Worm (Caenorhabditis elegans) whole organism, young adult: ENCODE measurements around the gene his-48.
A peak's percentile ranks its signal among the peaks of the same experiment; 100 is the strongest.

ENCODE experiments used
- B0019.2 ChIP-seq: fragments of 200-800 bp; sonication (Bioruptor generic); conservative IDR thresholded peaks from 2 replicates; pipeline ENCODE4 v1.3.6; 2022; ENCODE audit warnings: missing genetic modification reagents, missing genetic modification characterization, missing compliant biosample characterization
- B0336.3 ChIP-seq: fragments of 200-800 bp; sonication (Bioruptor generic); IDR thresholded peaks from 2 replicates; pipeline ENCODE4 v1.3.6; 2022; ENCODE audit warnings: missing genetic modification characterization, missing compliant biosample characterization
- C17E4.6 ChIP-seq: fragments of 200-800 bp; sonication (Bioruptor generic); IDR thresholded peaks from 2 replicates; pipeline ENCODE4 v1.3.6; 2022; ENCODE audit warnings: missing genetic modification reagents, missing genetic modification characterization, missing compliant biosample characterization
- F33H1.4 ChIP-seq: fragments of 200-800 bp; sonication (Bioruptor generic); IDR thresholded peaks from 2 replicates; pipeline ENCODE4 v1.3.6; 2022; ENCODE audit warnings: missing genetic modification reagents, missing genetic modification characterization, missing compliant biosample characterization
- F37B4.10 ChIP-seq: fragments of 200-800 bp; sonication (Bioruptor generic); IDR thresholded peaks from 2 replicates; pipeline ENCODE4 v1.3.6; 2022; ENCODE audit warnings: missing genetic modification characterization, missing compliant biosample characterization
- T07F8.4 ChIP-seq: sonication (generic microtip); optimal IDR thresholded peaks from 2 replicates; lab custom pipeline; 2016; ENCODE audit warnings: mild to moderate bottlenecking, missing genetic modification characterization, moderate library complexity, missing compliant biosample characterization
- T26A5.8 ChIP-seq: sonication (generic microtip); optimal IDR thresholded peaks from 2 replicates; lab custom pipeline; 2016; ENCODE audit warnings: missing genetic modification characterization, missing compliant biosample characterization
- Y53G8AR.9 ChIP-seq: fragments of 200-800 bp; sonication (Bioruptor generic); conservative IDR thresholded peaks from 2 replicates; pipeline ENCODE4 v1.3.6; 2022; ENCODE audit warnings: missing genetic modification reagents, missing genetic modification characterization, missing compliant biosample characterization
- Y67H2A.10 ChIP-seq: fragments of 200-800 bp; sonication (Bioruptor generic); conservative IDR thresholded peaks from 2 replicates; pipeline ENCODE4 v1.3.6; 2022; ENCODE audit warnings: missing genetic modification reagents, missing genetic modification characterization, missing compliant biosample characterization
- Y79H2A.3 ChIP-seq: fragments of 200-800 bp; sonication (Bioruptor generic); conservative IDR thresholded peaks from 2 replicates; pipeline ENCODE4 v1.3.6; 2022; ENCODE audit warnings: missing genetic modification reagents, missing genetic modification characterization, missing compliant biosample characterization
- Y95B8A.8 ChIP-seq: fragments of 200-800 bp; sonication (Bioruptor generic); IDR thresholded peaks from 2 replicates; pipeline ENCODE4 v1.3.6; 2022; ENCODE audit warnings: missing genetic modification reagents, missing genetic modification characterization, missing compliant biosample characterization
- ZK185.1 ChIP-seq: sonication (generic microtip); optimal IDR thresholded peaks from 2 replicates; lab custom pipeline; 2016; ENCODE audit warnings: mild to moderate bottlenecking, missing genetic modification characterization, missing compliant biosample characterization; ENCODE audit not compliant: poor library complexity, severe bottlenecking
- athp-1 ChIP-seq: sonication (generic microtip); optimal IDR thresholded peaks from 2 replicates; lab custom pipeline; 2017; ENCODE audit warnings: mild to moderate bottlenecking, missing genetic modification characterization, missing compliant biosample characterization
- attf-3 ChIP-seq: fragments of 200-800 bp; sonication (Bioruptor generic); conservative IDR thresholded peaks from 2 replicates; pipeline ENCODE4 v1.3.6; 2022; ENCODE audit warnings: missing genetic modification reagents, missing genetic modification characterization, missing compliant biosample characterization
- attf-5 ChIP-seq: fragments of 200-800 bp; sonication (Bioruptor generic); optimal IDR thresholded peaks from 2 replicates; lab custom pipeline; 2018; ENCODE audit warnings: mild to moderate bottlenecking, missing genetic modification characterization, missing compliant biosample characterization
- attf-6 ChIP-seq: fragments of 200-800 bp; sonication (Bioruptor generic); IDR thresholded peaks from 2 replicates; pipeline ENCODE4 v1.3.6; 2022; ENCODE audit warnings: missing genetic modification reagents, missing genetic modification characterization, missing compliant biosample characterization
- bed-1 ChIP-seq: fragments of 200-800 bp; sonication (Bioruptor generic); IDR thresholded peaks from 2 replicates; pipeline ENCODE4 v1.3.6; 2022; ENCODE audit warnings: missing genetic modification reagents, missing genetic modification characterization, missing compliant biosample characterization
- cebp-1 ChIP-seq, 2 experiments: fragments of 200-800 bp in 1 of 2; sonication (Bioruptor generic) in 1 of 2; sonication (generic microtip) in 1 of 2; IDR thresholded peaks in 1 of 2; optimal IDR thresholded peaks in 1 of 2; 2 replicates each; pipeline versions ENCODE4 v1.3.6 to Lab custom; 2017 to 2022; ENCODE audit warnings: missing compliant biosample characterization in 2 of 2, missing genetic modification characterization in 2 of 2, mild to moderate bottlenecking in 1 of 2, missing genetic modification reagents in 1 of 2, moderate library complexity in 1 of 2
- cebp-2 ChIP-seq: fragments of 200-800 bp; sonication (Bioruptor generic); IDR thresholded peaks from 2 replicates; pipeline ENCODE4 v1.3.6; 2022; ENCODE audit warnings: missing genetic modification characterization, missing compliant biosample characterization
- ceh-100 ChIP-seq: fragments of 200-800 bp; sonication (Bioruptor generic); IDR thresholded peaks from 2 replicates; pipeline ENCODE4 v1.3.6; 2022; ENCODE audit warnings: missing genetic modification reagents, missing genetic modification characterization, missing compliant biosample characterization
- chd-7 ChIP-seq: sonication (generic microtip); optimal IDR thresholded peaks from 2 replicates; lab custom pipeline; 2016; ENCODE audit warnings: mild to moderate bottlenecking, missing genetic modification characterization, moderate library complexity, missing compliant biosample characterization
- dox-1 ChIP-seq: fragments of 200-800 bp; sonication (Bioruptor generic); IDR thresholded peaks from 2 replicates; pipeline ENCODE4 v1.3.6; 2022; ENCODE audit warnings: missing genetic modification reagents, missing genetic modification characterization, missing compliant biosample characterization
- dpl-1 ChIP-seq: fragments of 150-350 bp; optimal IDR thresholded peaks from 2 replicates; lab custom pipeline; 2014; ENCODE audit warnings: missing biosample characterization, missing genetic modification reagents, missing genetic modification characterization
- egl-18 ChIP-seq: fragments of 200-800 bp; sonication (Bioruptor generic); IDR thresholded peaks from 2 replicates; pipeline ENCODE4 v1.3.6; 2022; ENCODE audit warnings: missing genetic modification reagents, missing genetic modification characterization, missing compliant biosample characterization
- ekl-4 ChIP-seq: fragments of 200-800 bp; sonication (Bioruptor generic); IDR thresholded peaks from 2 replicates; pipeline ENCODE4 v1.3.6; 2022; ENCODE audit warnings: missing genetic modification reagents, missing genetic modification characterization, missing compliant biosample characterization
- ets-4 ChIP-seq: fragments of 200-800 bp; sonication (Bioruptor generic); optimal IDR thresholded peaks from 2 replicates; lab custom pipeline; 2018; ENCODE audit warnings: mild to moderate bottlenecking, missing genetic modification characterization, missing compliant biosample characterization
- hmg-1.2 ChIP-seq: fragments of 200-800 bp; sonication (Bioruptor generic); IDR thresholded peaks from 2 replicates; pipeline ENCODE4 v1.3.6; 2022; ENCODE audit warnings: missing genetic modification reagents, missing genetic modification characterization, missing compliant biosample characterization
- hrde-1 ChIP-seq: sonication (generic microtip); optimal IDR thresholded peaks from 2 replicates; lab custom pipeline; 2016; ENCODE audit warnings: missing genetic modification characterization, mild to moderate bottlenecking, missing compliant biosample characterization, moderate library complexity, missing genotype, missing genetic modification reagents, borderline replicate concordance
- hsf-1 ChIP-seq: fragments of 200-800 bp; sonication (Bioruptor generic); IDR thresholded peaks from 2 replicates; pipeline ENCODE4 v1.3.6; 2022; ENCODE audit warnings: missing genetic modification reagents, missing genetic modification characterization, missing compliant biosample characterization
- lin-35 ChIP-seq, 3 experiments: fragments of 150-350 bp in 2 of 3; sonication (generic microtip) in 1 of 3; optimal IDR thresholded peaks; 2 replicates each; lab custom pipeline; 2014 to 2018; ENCODE audit warnings: missing biosample characterization in 3 of 3, missing genetic modification characterization in 3 of 3, missing genetic modification reagents in 3 of 3
- lin-54 ChIP-seq: fragments of 200-800 bp; sonication (Bioruptor generic); optimal IDR thresholded peaks from 2 replicates; lab custom pipeline; 2018; ENCODE audit warnings: mild to moderate bottlenecking, missing genetic modification characterization, missing compliant biosample characterization
- lir-1 ChIP-seq: fragments of 200-800 bp; sonication (Bioruptor generic); conservative IDR thresholded peaks from 2 replicates; pipeline ENCODE4 v1.3.6; 2022; ENCODE audit warnings: missing genetic modification reagents, missing genetic modification characterization, missing compliant biosample characterization
- lsl-1 ChIP-seq: fragments of 200-800 bp; sonication (Bioruptor generic); optimal IDR thresholded peaks from 2 replicates; lab custom pipeline; 2018; ENCODE audit warnings: mild to moderate bottlenecking, missing genetic modification characterization, moderate library complexity, missing compliant biosample characterization
- madf-10 ChIP-seq: sonication (generic microtip); optimal IDR thresholded peaks from 2 replicates; lab custom pipeline; 2016; ENCODE audit warnings: mild to moderate bottlenecking, missing genetic modification characterization, missing compliant biosample characterization
- madf-3 ChIP-seq: fragments of 200-800 bp; sonication (Bioruptor generic); IDR thresholded peaks from 2 replicates; pipeline ENCODE4 v1.3.6; 2022; ENCODE audit warnings: missing genetic modification reagents, missing genetic modification characterization, missing compliant biosample characterization
- madf-8 ChIP-seq: fragments of 200-800 bp; sonication (Bioruptor generic); conservative IDR thresholded peaks from 2 replicates; pipeline ENCODE4 v1.3.6; 2022; ENCODE audit warnings: missing genetic modification reagents, missing genetic modification characterization, missing compliant biosample characterization
- mes-4 ChIP-seq: sonication (generic microtip); optimal IDR thresholded peaks from 2 replicates; lab custom pipeline; 2016; ENCODE audit warnings: missing genotype, missing genetic modification characterization, missing compliant biosample characterization
- nfyb-1 ChIP-seq: fragments of 200-800 bp; sonication (Bioruptor generic); IDR thresholded peaks from 2 replicates; pipeline ENCODE4 v1.3.6; 2022; ENCODE audit warnings: missing genetic modification reagents, missing genetic modification characterization, missing compliant biosample characterization
- nhr-120 ChIP-seq: fragments of 200-800 bp; sonication (Bioruptor generic); IDR thresholded peaks from 2 replicates; pipeline ENCODE4 v1.3.6; 2022; ENCODE audit warnings: missing genetic modification characterization, missing compliant biosample characterization
- rpc-1 ChIP-seq, 2 experiments: fragments of 150-350 bp in 1 of 2; sonication (generic microtip) in 1 of 2; optimal IDR thresholded peaks; 2 replicates each; lab custom pipeline; 2014 to 2018; ENCODE audit warnings: missing biosample characterization in 1 of 2, missing genetic modification characterization in 1 of 2, missing genetic modification reagents in 1 of 2, missing genotype in 1 of 2
- snpc-1.1 ChIP-seq: sonication (generic microtip); optimal IDR thresholded peaks from 2 replicates; lab custom pipeline; 2017; ENCODE audit warnings: missing genetic modification characterization, mild to moderate bottlenecking, missing compliant biosample characterization, antibody characterized with exemption, moderate library complexity, missing genotype, missing genetic modification reagents; ENCODE audit not compliant: insufficient read depth
- snpc-1.3 ChIP-seq: sonication (generic microtip); optimal IDR thresholded peaks from 2 replicates; lab custom pipeline; 2017; ENCODE audit warnings: missing genetic modification characterization, mild to moderate bottlenecking, missing compliant biosample characterization, antibody characterized with exemption, moderate library complexity, missing genotype, missing genetic modification reagents; ENCODE audit not compliant: insufficient read depth
- sptf-2 ChIP-seq: fragments of 200-800 bp; sonication (Bioruptor generic); optimal IDR thresholded peaks from 2 replicates; lab custom pipeline; 2018; ENCODE audit warnings: mild to moderate bottlenecking, missing genetic modification characterization, missing compliant biosample characterization
- unc-130 ChIP-seq: sonication (generic microtip); optimal IDR thresholded peaks from 2 replicates; lab custom pipeline; 2016; ENCODE audit warnings: missing genetic modification reagents, missing genetic modification characterization, missing compliant biosample characterization
- ztf-18 ChIP-seq: sonication (generic microtip); optimal IDR thresholded peaks from 2 replicates; lab custom pipeline; 2016; ENCODE audit warnings: missing genotype, mild to moderate bottlenecking, missing genetic modification characterization, missing compliant biosample characterization
- ztf-25 ChIP-seq: fragments of 200-800 bp; sonication (Bioruptor generic); IDR thresholded peaks from 2 replicates; pipeline ENCODE4 v1.3.6; 2022; ENCODE audit warnings: missing genetic modification reagents, missing genetic modification characterization, missing compliant biosample characterization
- ztf-6 ChIP-seq: fragments of 200-800 bp; sonication (Bioruptor generic); IDR thresholded peaks from 2 replicates; pipeline ENCODE4 v1.3.6; 2022; ENCODE audit warnings: missing genetic modification reagents, missing genetic modification characterization, missing compliant biosample characterization

Gene his-48

DNA sequence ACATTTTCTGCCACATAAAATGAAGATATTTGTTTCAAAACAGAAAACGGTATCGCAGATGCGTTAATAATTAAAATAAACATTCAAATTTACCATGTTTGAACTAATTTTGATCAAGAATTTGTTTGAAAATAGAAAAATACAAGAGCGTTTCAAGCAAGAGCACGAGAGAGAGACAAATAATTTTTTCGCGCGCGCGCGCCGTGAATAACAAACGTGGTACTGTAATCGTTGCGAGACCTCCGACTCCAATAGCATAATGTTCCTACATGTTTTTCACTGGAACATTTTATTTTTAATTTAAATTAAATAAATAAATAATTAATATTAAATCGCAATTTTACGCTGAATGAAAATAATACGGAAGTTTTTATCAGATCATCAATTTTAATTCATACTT lies 12.5 kb downstream of the his-48 start, which contains the start of gene F54E12.2 (continued):
- TF ChIP-seq ztf-6 (GFP tag; lab: Robert Waterston, UW): no peak
- no peak for TF ChIP-seq ets-4
- TF ChIP-seq chd-7: no peak
- TF ChIP-seq lin-54 (GFP tag; lab: Kevin White, UChicago): peak; percentile 82
- peak; percentile 83; the same call in 1 of the 2 replicates for TF ChIP-seq ztf-25 (GFP tag; lab: Robert Waterston, UW)
- no peak; the same call in 1 of the 2 replicates for TF ChIP-seq lir-1 (GFP tag; lab: Robert Waterston, UW)
- TF ChIP-seq Y95B8A.8 (GFP tag; lab: Robert Waterston, UW): peak; percentile 95
- TF ChIP-seq B0019.2: peak; percentile 88
- peak; percentile 35; the same call in 1 of the 2 replicates for TF ChIP-seq Y67H2A.10 (GFP tag; lab: Robert Waterston, UW)
- peak; percentile 91 for TF ChIP-seq madf-3 (GFP tag; lab: Robert Waterston, UW)
- peak; percentile 56 for TF ChIP-seq snpc-1.1 (tag; lab: Kevin White, UChicago)
- TF ChIP-seq C17E4.6 (GFP tag; lab: Robert Waterston, UW): peak; percentile 65; the same call in 1 of the 2 replicates
- TF ChIP-seq cebp-2: no peak
- peak; percentile 97 for TF ChIP-seq lsl-1 (GFP tag; lab: Kevin White, UChicago)
- TF ChIP-seq hmg-1.2 (GFP tag; lab: Robert Waterston, UW): peak; percentile 66
- peak; percentile 96 for TF ChIP-seq madf-8
- TF ChIP-seq egl-18 (GFP tag; lab: Robert Waterston, UW): no peak
- peak; percentile 88 for TF ChIP-seq snpc-1.3
- no peak for TF ChIP-seq F37B4.10 (GFP tag; lab: Robert Waterston, UW)
- TF ChIP-seq cebp-1 (GFP tag; IDR thresholded peaks at IDR 0.05; lab: Robert Waterston, UW): no peak
- TF ChIP-seq cebp-1 (tag; optimal IDR thresholded peaks at IDR 0.05; lab: Kevin White, UChicago): no peak
- peak in 1 of 3 experiments; percentile 75 for TF ChIP-seq lin-35 (GFP tag; optimal IDR thresholded peaks at IDR 0.05; lab: Kevin White, UChicago)
- TF ChIP-seq ZK185.1 (tag; lab: Kevin White, UChicago): no peak
- peak; percentile 30; the same call in 1 of the 2 replicates for TF ChIP-seq ekl-4 (GFP tag; lab: Robert Waterston, UW)
- no peak for TF ChIP-seq nhr-120 (GFP tag; lab: Robert Waterston, UW)
- no peak for TF ChIP-seq nfyb-1 (GFP tag; lab: Robert Waterston, UW)
- TF ChIP-seq attf-5 (GFP tag; lab: Kevin White, UChicago): no peak
- TF ChIP-seq attf-6 (GFP tag; lab: Robert Waterston, UW): peak; percentile 68
- TF ChIP-seq Y53G8AR.9: peak; percentile 86
- TF ChIP-seq attf-3 (GFP tag; lab: Robert Waterston, UW): 0 out of 2 replicates have a peak, but pooled peaks have one; percentile 46
- TF ChIP-seq dpl-1 (GFP tag; lab: Kevin White, UChicago): peak; percentile 94
- peak; percentile 99 for TF ChIP-seq F33H1.4 (GFP tag; lab: Robert Waterston, UW)
- no peak for TF ChIP-seq mes-4
- TF ChIP-seq bed-1: no peak
- peak; percentile 90 for TF ChIP-seq unc-130
- TF ChIP-seq hrde-1 (tag; lab: Kevin White, UChicago): no peak
- no peak for TF ChIP-seq T07F8.4
- no peak for TF ChIP-seq T26A5.8 (tag; lab: Kevin White, UChicago)
- peak; percentile 91 for TF ChIP-seq hsf-1 (GFP tag; lab: Robert Waterston, UW)
- no peak for TF ChIP-seq B0336.3 (GFP tag; lab: Robert Waterston, UW)
- no peak for TF ChIP-seq ztf-18 (tag; lab: Kevin White, UChicago)
- TF ChIP-seq ceh-100 (GFP tag; lab: Robert Waterston, UW): peak; percentile 45; the same call in 1 of the 2 replicates
- TF ChIP-seq rpc-1 (optimal IDR thresholded peaks at IDR 0.05; lab: Kevin White, UChicago): no peak
- TF ChIP-seq rpc-1 (tag; optimal IDR thresholded peaks at IDR 0.05; lab: Kevin White, UChicago): no peak
- TF ChIP-seq athp-1: peak; percentile 38
- TF ChIP-seq sptf-2: no peak
- peak; percentile 90 for TF ChIP-seq Y79H2A.3 (GFP tag; lab: Robert Waterston, UW)
- TF ChIP-seq madf-10 (tag; lab: Kevin White, UChicago): no peak
- TF ChIP-seq dox-1: peak; percentile 89
